Fruit fly (Drosophila melanogaster): ENCODE data around the gene CanA1.

The CanA1 gene

DNA sequence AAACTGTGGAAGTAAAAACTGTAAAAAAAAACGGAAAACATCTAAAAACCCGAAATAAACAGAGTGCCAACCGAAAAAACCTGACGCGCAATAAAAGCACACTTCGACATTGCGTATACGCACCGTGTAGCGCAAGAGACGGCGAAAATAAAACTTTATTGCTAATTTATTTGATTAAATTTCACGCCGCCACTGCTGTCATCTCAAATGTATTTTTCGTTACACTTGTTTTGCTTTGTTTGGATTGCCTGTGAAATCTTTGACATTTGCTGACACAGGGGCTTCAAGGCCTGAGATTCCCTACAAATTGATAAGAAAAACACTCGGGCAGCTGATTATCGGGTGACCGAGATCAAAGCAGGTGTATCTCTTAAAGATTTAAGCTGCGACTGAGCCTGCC lies 18.4 kb upstream of the CanA1 start (continued):
- TF ChIP-seq CG2199 (GFP tag; IDR thresholded peaks at IDR 0.05) (no peak), Blimp-1 (GFP tag; optimal IDR thresholded peaks at IDR 0.05) (no peak), Poxn (GFP tag; IDR thresholded peaks at IDR 0.05) (no peak), Meics (GFP tag; optimal IDR thresholded peaks at IDR 0.05) (peak; percentile 66), exex (tag; optimal IDR thresholded peaks at IDR 0.05) (no peak), pita (GFP tag; optimal IDR thresholded peaks at IDR 0.05) (no peak), Ets65A (GFP tag) (peak; percentile 66), schlank (tag; optimal IDR thresholded peaks at IDR 0.05) (no peak), MESR4 (GFP tag; optimal IDR thresholded peaks at IDR 0.05) (no peak), Nf-YA (GFP tag; IDR thresholded peaks at IDR 0.05) (no peak), wor (GFP tag; IDR thresholded peaks at IDR 0.05) (no peak), Hr78 (GFP tag; optimal IDR thresholded peaks at IDR 0.05) (no peak), trh (GFP tag; optimal IDR thresholded peaks at IDR 0.05) (no peak), CG13296 (GFP tag; optimal IDR thresholded peaks at IDR 0.05) (no peak), CG10431 (GFP tag; optimal IDR thresholded peaks at IDR 0.05) (no peak)

DNA sequence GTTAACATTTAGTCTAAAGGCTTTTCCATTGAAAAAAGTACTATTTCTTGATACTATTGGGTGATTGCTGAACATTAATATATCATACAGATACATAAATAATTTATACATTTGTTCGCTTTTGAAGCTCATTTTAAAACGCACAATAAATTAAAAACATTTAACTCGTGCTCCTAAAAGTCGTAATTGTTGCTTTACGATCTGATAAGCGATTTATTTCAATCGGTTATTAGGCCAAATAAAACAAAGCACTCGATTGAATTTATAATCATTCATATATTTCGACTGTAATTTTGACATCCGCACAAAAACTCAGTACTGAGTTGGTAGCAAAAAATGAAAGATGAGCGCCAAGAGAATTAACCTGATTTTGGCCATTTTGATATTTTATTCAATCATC lies 4.1 kb upstream of the CanA1 start, which contains the start of gene CG33773:
TSS of gene CG33773 (plus strand) at position 301 of the 400 bp plus-strand sequence.
- no peak for TF ChIP-seq CG3726 (GFP tag; IDR thresholded peaks at IDR 0.05)
- no peak for TF ChIP-seq CG14710 (tag; optimal IDR thresholded peaks at IDR 0.05)
- TF ChIP-seq BtbVII (GFP tag; optimal IDR thresholded peaks at IDR 0.05) = no peak
- TF ChIP-seq wor (GFP tag; IDR thresholded peaks at IDR 0.05) = no peak
- no peak for TF ChIP-seq Oaz (GFP tag; IDR thresholded peaks at IDR 0.05)
- no peak for TF ChIP-seq Hmr (GFP tag; optimal IDR thresholded peaks at IDR 0.05)
- TF ChIP-seq grau (tag; optimal IDR thresholded peaks at IDR 0.05) = no peak
- TF ChIP-seq CG6254 (GFP tag; optimal IDR thresholded peaks at IDR 0.05) = no peak
- no peak for TF ChIP-seq gcm (GFP tag; optimal IDR thresholded peaks at IDR 0.05)
- TF ChIP-seq mirr (GFP tag; optimal IDR thresholded peaks at IDR 0.05) = no peak
- TF ChIP-seq wek (GFP tag; optimal IDR thresholded peaks at IDR 0.05) = no peak

DNA sequence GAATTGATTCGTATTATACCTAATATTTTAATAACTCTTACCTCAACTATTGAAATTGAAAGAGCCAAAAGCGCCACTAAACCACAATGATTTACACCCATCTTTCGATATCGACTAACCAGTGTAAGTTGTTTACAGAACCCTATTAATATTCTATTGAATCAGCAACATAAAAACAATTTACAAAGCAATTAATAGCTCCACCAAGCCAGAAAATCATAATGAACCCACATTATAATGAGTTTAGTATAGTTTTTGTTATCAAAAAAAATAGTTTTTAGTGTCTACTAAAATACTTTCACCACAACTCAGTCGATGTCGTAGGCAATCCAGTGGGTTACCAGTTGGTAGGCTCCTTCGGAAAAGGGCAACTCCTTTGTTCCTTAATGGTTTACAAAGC lies 5.8 kb downstream of the CanA1 start, which contains the start of gene CG33920:
TSS of gene CG33920 (minus strand) at position 101 of the 400 bp plus-strand sequence.
- TF ChIP-seq CG6175 (GFP tag; IDR thresholded peaks at IDR 0.05) = no peak
- TF ChIP-seq CG31224 (GFP tag; IDR thresholded peaks at IDR 0.05) = no peak
- TF ChIP-seq ems (GFP tag; optimal IDR thresholded peaks at IDR 0.05) = no peak
- no peak for TF ChIP-seq CG17802 (tag; optimal IDR thresholded peaks at IDR 0.05)
- TF ChIP-seq CG8281 (tag; optimal IDR thresholded peaks at IDR 0.05) = no peak
- TF ChIP-seq CG10267 (tag; optimal IDR thresholded peaks at IDR 0.05) = no peak
- TF ChIP-seq knrl (GFP tag; IDR thresholded peaks at IDR 0.05; ENCODE audit: partially characterized antibody) = no peak

DNA sequence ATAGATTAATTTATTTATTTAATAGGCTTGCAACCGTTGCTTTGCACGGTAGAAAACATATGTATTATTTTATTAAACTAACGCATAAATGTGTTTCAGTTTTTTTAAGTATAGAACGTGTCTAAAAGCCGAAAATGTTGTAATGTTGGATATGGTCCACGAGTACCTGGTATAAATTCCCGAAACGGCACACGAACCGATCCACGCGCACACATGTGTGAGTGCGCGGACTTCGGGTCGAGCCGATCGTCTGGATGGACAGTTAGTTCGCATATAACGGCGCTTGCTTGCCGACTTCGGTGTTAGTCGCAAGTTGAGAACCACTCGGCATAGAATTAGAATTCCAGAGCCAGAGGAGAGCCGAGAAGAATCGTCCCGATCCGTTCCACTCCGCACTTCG lies 9.5 kb downstream of the CanA1 start, which contains the start of gene Alp4:
TSS of gene Alp4 (plus strand) at position 301 of the 400 bp plus-strand sequence.
- peak; percentile 85 for TF ChIP-seq Deaf1 (tag; optimal IDR thresholded peaks at IDR 0.05)
- no peak for TF ChIP-seq CG3838 (GFP tag; optimal IDR thresholded peaks at IDR 0.05)
- TF ChIP-seq salm (tag; optimal IDR thresholded peaks at IDR 0.05) = no peak

Data from whole organism, embryonic.